Worm (Caenorhabditis elegans) whole organism, late embryonic: ENCODE results near the gene C08E8.6.

Experiments
- ceh-18 ChIP-seq: sonication (generic microtip); optimal IDR thresholded peaks from 2 replicates; lab custom pipeline; 2016; ENCODE audit warnings: missing genetic modification characterization, missing compliant biosample characterization
- ceh-22 ChIP-seq: sonication (generic microtip); optimal IDR thresholded peaks from 2 replicates; lab custom pipeline; 2017; ENCODE audit warnings: missing biosample characterization, missing genetic modification characterization
- ceh-30 ChIP-seq: fragments of 150-350 bp; optimal IDR thresholded peaks from 2 replicates; lab custom pipeline; 2014; ENCODE audit warnings: missing biosample characterization, missing genetic modification characterization
- ceh-45 ChIP-seq: fragments of 200-800 bp; sonication (Bioruptor generic); IDR thresholded peaks from 2 replicates; pipeline ENCODE4 v1.3.6; 2022; ENCODE audit warnings: missing genetic modification reagents, missing genetic modification characterization, missing compliant biosample characterization
- ceh-48 ChIP-seq: sonication (generic microtip); optimal IDR thresholded peaks from 2 replicates; lab custom pipeline; 2016; ENCODE audit warnings: missing genetic modification characterization, inconsistent platforms, missing compliant biosample characterization
- ceh-6 ChIP-seq: fragments of 200-800 bp; sonication (Bioruptor generic); optimal IDR thresholded peaks from 2 replicates; lab custom pipeline; 2018; ENCODE audit warnings: mild to moderate bottlenecking, missing genetic modification characterization, missing compliant biosample characterization
- dmd-4 ChIP-seq: sonication (generic microtip); optimal IDR thresholded peaks from 2 replicates; lab custom pipeline; 2016; ENCODE audit warnings: borderline replicate concordance, missing genetic modification characterization, missing compliant biosample characterization
- elt-4 ChIP-seq: sonication (generic microtip); optimal IDR thresholded peaks from 2 replicates; lab custom pipeline; 2016; ENCODE audit warnings: missing genetic modification characterization, missing compliant biosample characterization
- ets-4 ChIP-seq: sonication (generic microtip); optimal IDR thresholded peaks from 2 replicates; lab custom pipeline; 2016; ENCODE audit warnings: missing genetic modification characterization, missing compliant biosample characterization
- eyg-1 ChIP-seq: sonication (generic microtip); optimal IDR thresholded peaks from 2 replicates; lab custom pipeline; 2016; ENCODE audit warnings: missing genotype, missing genetic modification characterization, missing compliant biosample characterization
- gmeb-2 ChIP-seq: sonication (generic microtip); optimal IDR thresholded peaks from 2 replicates; lab custom pipeline; 2016; ENCODE audit warnings: missing genetic modification characterization, inconsistent platforms, missing compliant biosample characterization
- lim-6 ChIP-seq: sonication (generic microtip); optimal IDR thresholded peaks from 2 replicates; lab custom pipeline; 2016; ENCODE audit warnings: missing genetic modification characterization, missing compliant biosample characterization
- lin-11 ChIP-seq: fragments of 200-800 bp; sonication (Bioruptor generic); optimal IDR thresholded peaks from 2 replicates; lab custom pipeline; 2018; ENCODE audit warnings: mild to moderate bottlenecking, missing genetic modification characterization, missing compliant biosample characterization
- madf-2 ChIP-seq: sonication (generic microtip); optimal IDR thresholded peaks from 2 replicates; lab custom pipeline; 2017; ENCODE audit warnings: missing genetic modification characterization, missing compliant biosample characterization
- mec-3 ChIP-seq: sonication (generic microtip); optimal IDR thresholded peaks from 2 replicates; lab custom pipeline; 2016; ENCODE audit warnings: borderline replicate concordance, missing genetic modification characterization, missing compliant biosample characterization
- nfya-1 ChIP-seq: sonication (generic microtip); optimal IDR thresholded peaks from 2 replicates; lab custom pipeline; 2017; ENCODE audit warnings: missing genetic modification characterization, mild to moderate bottlenecking, missing compliant biosample characterization, antibody characterized with exemption, moderate library complexity
- nhr-232 ChIP-seq: sonication (generic microtip); optimal IDR thresholded peaks from 2 replicates; lab custom pipeline; 2016; ENCODE audit warnings: missing genetic modification characterization, missing compliant biosample characterization
- odd-2 ChIP-seq: sonication (generic microtip); optimal IDR thresholded peaks from 2 replicates; lab custom pipeline; 2017; ENCODE audit warnings: antibody characterized with exemption, mild to moderate bottlenecking, missing genetic modification characterization, missing compliant biosample characterization
- pag-3 ChIP-seq: sonication (generic microtip); optimal IDR thresholded peaks from 2 replicates; lab custom pipeline; 2016; ENCODE audit warnings: missing compliant biosample characterization, missing genetic modification characterization, borderline replicate concordance
- pat-9 ChIP-seq: fragments of 200-800 bp; sonication (Bioruptor generic); optimal IDR thresholded peaks from 2 replicates; lab custom pipeline; 2018; ENCODE audit warnings: mild to moderate bottlenecking, missing genetic modification characterization, moderate library complexity, missing compliant biosample characterization
- pax-1 ChIP-seq: fragments of 150-350 bp; optimal IDR thresholded peaks from 2 replicates; lab custom pipeline; 2014; ENCODE audit warnings: missing biosample characterization, missing genetic modification characterization
- pqm-1 ChIP-seq: sonication (generic microtip); optimal IDR thresholded peaks from 2 replicates; lab custom pipeline; 2016; ENCODE audit warnings: missing genetic modification characterization, missing compliant biosample characterization
- pros-1 ChIP-seq: fragments of 150-350 bp; optimal IDR thresholded peaks from 2 replicates; lab custom pipeline; 2014; ENCODE audit warnings: missing biosample characterization, missing genetic modification reagents, missing genetic modification characterization
- sdc-2 ChIP-seq: sonication (generic microtip); optimal IDR thresholded peaks from 2 replicates; lab custom pipeline; 2016; ENCODE audit warnings: missing genotype, missing genetic modification characterization, missing compliant biosample characterization
- syd-9 ChIP-seq: sonication (generic microtip); optimal IDR thresholded peaks from 2 replicates; lab custom pipeline; 2016; ENCODE audit warnings: mild to moderate bottlenecking, missing genetic modification characterization, moderate library complexity, missing compliant biosample characterization
- tbx-2 ChIP-seq: sonication (generic microtip); optimal IDR thresholded peaks from 2 replicates; lab custom pipeline; 2016; ENCODE audit warnings: missing genetic modification characterization, missing compliant biosample characterization
- ttx-3 ChIP-seq: sonication (generic microtip); optimal IDR thresholded peaks from 2 replicates; lab custom pipeline; 2016; ENCODE audit warnings: missing genetic modification reagents, missing genetic modification characterization, missing compliant biosample characterization
- unc-3 ChIP-seq, 2 experiments: fragments of 200-800 bp in 1 of 2; sonication (Bioruptor generic) in 1 of 2; sonication (generic microtip) in 1 of 2; conservative IDR thresholded peaks in 1 of 2; optimal IDR thresholded peaks in 1 of 2; 2 replicates each; pipeline versions ENCODE4 v1.3.6 to Lab custom; 2016 to 2022; ENCODE audit warnings: missing compliant biosample characterization in 2 of 2, missing genetic modification characterization in 2 of 2, missing genetic modification reagents in 1 of 2
- unc-42 ChIP-seq: sonication (generic microtip); optimal IDR thresholded peaks from 2 replicates; lab custom pipeline; 2016; ENCODE audit warnings: missing genotype, missing genetic modification characterization, missing compliant biosample characterization
- unc-55 ChIP-seq: sonication (generic microtip); optimal IDR thresholded peaks from 2 replicates; lab custom pipeline; 2017; ENCODE audit warnings: missing biosample characterization, missing genetic modification reagents, missing genetic modification characterization
- unc-86 ChIP-seq: sonication (generic microtip); optimal IDR thresholded peaks from 2 replicates; lab custom pipeline; 2016; ENCODE audit warnings: missing genetic modification characterization, missing compliant biosample characterization
- zip-5 ChIP-seq: sonication (generic microtip); optimal IDR thresholded peaks from 2 replicates; lab custom pipeline; 2016; ENCODE audit warnings: missing genetic modification characterization, missing compliant biosample characterization
- ztf-16 ChIP-seq: sonication (generic microtip); optimal IDR thresholded peaks from 2 replicates; lab custom pipeline; 2017; ENCODE audit warnings: missing genetic modification characterization, missing compliant biosample characterization

Gene C08E8.6

DNA sequence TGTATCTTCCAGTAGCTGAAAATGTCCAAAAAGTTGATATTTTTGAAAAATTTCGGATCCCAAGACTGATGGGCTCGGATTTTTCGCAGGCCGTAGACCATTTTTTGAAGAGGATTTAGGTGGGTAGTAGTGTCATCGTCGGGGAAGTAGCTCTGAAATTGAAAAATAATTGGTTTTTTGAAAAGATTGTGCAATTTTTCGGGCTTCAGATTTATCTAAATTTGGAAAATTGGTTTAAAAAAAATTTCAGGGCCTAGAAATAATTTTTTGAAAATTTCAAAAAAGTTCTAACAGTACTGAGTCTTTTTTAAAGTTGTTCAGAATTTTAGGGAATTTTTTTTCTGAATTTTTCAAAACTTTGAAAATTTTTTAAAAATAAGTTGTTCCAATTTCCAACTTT lies 14.4 kb upstream of the C08E8.6 start, which contains the start of gene nhr-288:
nhr-288 (minus strand) TSS at position 101 of the 400 bp plus-strand sequence.
- TF ChIP-seq ets-4 (tag; lab: Kevin White, UChicago) (no peak), dmd-4 (tag; lab: Kevin White, UChicago) (no peak), odd-2 (tag; lab: Kevin White, UChicago) (no peak), unc-42 (tag; lab: Kevin White, UChicago) (no peak), pag-3 (tag; lab: Kevin White, UChicago) (no peak), syd-9 (tag; lab: Kevin White, UChicago) (no peak), pros-1 (tag; lab: Kevin White, UChicago) (no peak), lin-11 (tag; lab: Kevin White, UChicago) (no peak), madf-2 (tag; lab: Kevin White, UChicago) (no peak), nhr-232 (no peak), unc-3 (GFP tag; conservative IDR thresholded peaks at IDR 0.05; lab: Robert Waterston, UW) (no peak), unc-3 (tag; optimal IDR thresholded peaks at IDR 0.05; lab: Kevin White, UChicago) (no peak), ceh-6 (no peak), ztf-16 (tag; lab: Kevin White, UChicago) (no peak), lim-6 (tag; lab: Kevin White, UChicago) (no peak), pax-1 (tag; lab: Kevin White, UChicago) (no peak), ceh-18 (tag; lab: Kevin White, UChicago) (no peak), nfya-1 (tag; lab: Kevin White, UChicago) (no peak), unc-55 (no peak), ceh-30 (tag; lab: Kevin White, UChicago) (no peak)

DNA sequence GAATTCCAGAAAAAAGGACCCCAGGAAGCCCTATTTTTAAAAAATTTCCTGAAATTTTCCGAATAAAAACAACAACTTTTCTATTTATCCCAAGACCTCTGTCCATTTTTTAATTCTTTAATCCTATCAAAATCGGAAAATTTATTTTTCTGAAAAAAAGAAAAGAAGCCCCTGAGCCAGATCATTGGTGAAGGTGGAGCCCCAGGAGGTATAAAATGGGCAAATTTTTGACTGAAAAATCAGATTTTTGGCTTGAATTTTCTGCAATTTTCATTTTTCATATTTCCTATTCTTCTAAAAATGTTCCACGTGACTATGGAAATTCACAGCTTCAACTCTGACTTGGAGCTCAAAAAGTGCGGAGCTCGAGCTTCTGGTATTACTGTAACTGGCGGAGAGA lies 10.6 kb upstream of the C08E8.6 start, which contains the start of gene Y51A2B.8:
Y51A2B.8 (plus strand) TSS at position 301 of the 400 bp plus-strand sequence.
- TF ChIP-seq pat-9 (no peak), nhr-232 (no peak), ceh-45 (GFP tag; lab: Robert Waterston, UW) (no peak), zip-5 (tag; lab: Kevin White, UChicago) (no peak), pqm-1 (tag; lab: Kevin White, UChicago) (no peak), elt-4 (no peak), ceh-30 (tag; lab: Kevin White, UChicago) (no peak), ceh-48 (tag; lab: Kevin White, UChicago) (no peak), mec-3 (no peak), gmeb-2 (tag; lab: Kevin White, UChicago) (no peak)

DNA sequence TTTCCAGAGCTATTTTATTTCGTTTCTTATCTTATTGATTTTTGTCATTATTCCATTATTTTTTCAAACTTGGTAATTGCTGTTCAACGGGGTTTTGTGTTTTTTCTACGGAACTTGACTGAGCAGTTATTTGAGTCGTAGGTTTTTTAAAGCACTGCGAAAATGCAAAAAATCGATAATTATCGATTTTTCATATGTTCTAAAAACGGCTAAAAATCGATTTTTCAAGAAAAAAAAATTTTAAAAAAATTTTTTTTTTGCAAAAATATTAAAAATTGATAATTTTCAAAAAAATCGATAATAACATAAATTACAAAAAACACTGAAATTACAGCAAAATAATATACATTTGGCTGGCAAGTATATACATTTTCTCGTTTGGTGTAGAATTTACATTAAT lies 7.3 kb upstream of the C08E8.6 start:
- TF ChIP-seq nhr-232: no peak
- TF ChIP-seq madf-2 (tag; lab: Kevin White, UChicago): no peak
- no peak for TF ChIP-seq unc-86 (tag; lab: Kevin White, UChicago)
- no peak for TF ChIP-seq tbx-2 (tag; lab: Kevin White, UChicago)
- TF ChIP-seq sdc-2 (tag; lab: Kevin White, UChicago): no peak

DNA sequence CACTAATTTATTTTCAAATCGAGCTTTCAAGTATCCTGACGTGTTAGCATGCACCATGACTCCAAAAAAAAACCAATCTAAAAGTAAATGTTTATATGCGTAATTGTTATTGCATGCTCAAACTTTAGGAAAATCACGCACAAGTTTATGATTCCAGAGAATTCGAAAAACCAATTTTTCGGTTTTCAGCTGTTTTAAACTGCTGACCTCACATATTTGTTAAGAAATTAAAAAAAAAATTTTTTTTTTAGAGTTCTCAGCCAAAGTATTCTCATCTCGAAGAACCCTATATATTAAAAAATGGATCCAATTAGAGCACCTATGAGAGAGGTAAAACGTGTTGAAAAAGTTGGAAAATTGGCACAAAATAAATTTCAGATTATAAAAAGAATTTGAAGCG lies 6.0 kb upstream of the C08E8.6 start, which contains the start of gene Y51A2B.2:
Y51A2B.2 (plus strand) TSS at position 301 of the 400 bp plus-strand sequence.
- TF ChIP-seq pag-3 (tag; lab: Kevin White, UChicago) (no peak), syd-9 (tag; lab: Kevin White, UChicago) (no peak), ceh-22 (no peak), dmd-4 (tag; lab: Kevin White, UChicago) (no peak), eyg-1 (tag; lab: Kevin White, UChicago) (no peak)

DNA sequence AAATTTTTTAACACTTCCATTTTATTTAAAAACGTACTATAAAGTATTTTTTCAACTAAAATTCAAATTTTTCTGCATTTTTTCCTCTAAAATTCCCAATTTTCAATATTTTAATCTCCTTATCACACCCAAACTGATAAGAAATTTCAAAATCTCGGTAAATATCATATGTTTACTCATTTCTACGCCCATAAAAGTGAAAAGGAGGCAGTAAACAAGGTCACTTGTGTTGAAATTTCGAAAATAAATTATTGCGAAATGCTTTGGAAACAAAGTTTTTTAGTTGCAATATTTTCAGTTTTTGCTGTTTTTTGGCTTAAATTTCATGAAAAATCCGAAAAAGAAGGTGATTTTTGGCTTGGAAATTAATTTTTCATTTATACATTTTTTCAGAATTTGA lies 3.4 kb upstream of the C08E8.6 start, which contains the start of gene C08E8.4:
C08E8.4 (plus strand) TSS at position 268 of the 400 bp plus-strand sequence.
- TF ChIP-seq ceh-30 (tag; lab: Kevin White, UChicago) (no peak), ttx-3 (tag; lab: Kevin White, UChicago) (no peak), unc-86 (tag; lab: Kevin White, UChicago) (no peak)
